Worm (Caenorhabditis elegans) whole organism, L4 larva: ENCODE results near the gene ell-1.
A peak's percentile ranks its signal among the peaks of the same experiment; 100 is the strongest.

Experiments used
- D1046.2 ChIP-seq: fragments of 200-800 bp; sonication (Bioruptor generic); IDR thresholded peaks from 2 replicates; pipeline ENCODE4 v1.3.6; 2022; ENCODE audit warnings: missing genetic modification characterization, missing compliant biosample characterization
- T20F7.1 ChIP-seq: fragments of 200-800 bp; sonication (Bioruptor generic); optimal IDR thresholded peaks from 2 replicates; lab custom pipeline; 2018; ENCODE audit warnings: mild to moderate bottlenecking, missing genetic modification characterization, missing compliant biosample characterization
- T26A8.4 ChIP-seq: fragments of 200-800 bp; sonication (Bioruptor generic); IDR thresholded peaks from 2 replicates; pipeline ENCODE4 v1.3.6; 2022; ENCODE audit warnings: missing genetic modification characterization, missing compliant biosample characterization
- Y75B8A.6 ChIP-seq: fragments of 200-800 bp; sonication (Bioruptor generic); IDR thresholded peaks from 2 replicates; pipeline ENCODE4 v1.3.6; 2022; ENCODE audit warnings: missing genetic modification reagents, missing genetic modification characterization, missing compliant biosample characterization
- ZK546.5 ChIP-seq, 2 experiments: sonication (generic microtip); optimal IDR thresholded peaks; 2 replicates each; lab custom pipeline; 2017; ENCODE audit warnings: missing biosample characterization in 2 of 2, missing genetic modification characterization in 2 of 2
- aha-1 ChIP-seq: fragments of 150-350 bp; peaks from one replicate; lab custom pipeline; 2014; ENCODE audit warnings: missing biosample characterization, missing genetic modification characterization
- aly-2 ChIP-seq: sonication (generic microtip); optimal IDR thresholded peaks from 2 replicates; lab custom pipeline; 2018; ENCODE audit warnings: missing biosample characterization, missing genetic modification characterization
- attf-4 ChIP-seq: sonication (generic microtip); optimal IDR thresholded peaks from 3 replicates; lab custom pipeline; 2017; ENCODE audit warnings: missing biosample characterization, missing genetic modification characterization
- ceh-28 ChIP-seq: fragments of 150-350 bp; optimal IDR thresholded peaks from 2 replicates; lab custom pipeline; 2014; ENCODE audit warnings: missing biosample characterization, missing genetic modification reagents, missing genetic modification characterization
- ceh-32 ChIP-seq: sonication (generic microtip); optimal IDR thresholded peaks from 2 replicates; lab custom pipeline; 2016; ENCODE audit warnings: mild to moderate bottlenecking, missing genetic modification characterization, missing compliant biosample characterization; ENCODE audit not compliant: poor library complexity
- ceh-62 ChIP-seq: sonication (generic microtip); optimal IDR thresholded peaks from 2 replicates; lab custom pipeline; 2017; ENCODE audit warnings: missing biosample characterization, missing genetic modification characterization
- daf-16 ChIP-seq, 3 experiments: sonication (generic microtip); optimal IDR thresholded peaks; 2 replicates each; lab custom pipeline; 2016 to 2017; ENCODE audit warnings: missing genetic modification characterization in 3 of 3, missing genetic modification reagents in 3 of 3, mild to moderate bottlenecking in 2 of 3, missing compliant biosample characterization in 2 of 3, missing biosample characterization in 1 of 3, moderate library complexity in 1 of 3
- daf-19 ChIP-seq: fragments of 200-800 bp; sonication (Bioruptor generic); conservative IDR thresholded peaks from 2 replicates; pipeline ENCODE4 v1.3.6; 2022; ENCODE audit warnings: missing genetic modification characterization, missing compliant biosample characterization
- daf-8 ChIP-seq: fragments of 200-800 bp; sonication (Bioruptor generic); IDR thresholded peaks from 2 replicates; pipeline ENCODE4 v1.3.6; 2022; ENCODE audit warnings: missing genetic modification characterization, missing compliant biosample characterization
- dmd-6 ChIP-seq: fragments of 200-800 bp; sonication (Bioruptor generic); IDR thresholded peaks from 2 replicates; pipeline ENCODE4 v1.3.6; 2022; ENCODE audit warnings: missing genetic modification reagents, missing genetic modification characterization, missing compliant biosample characterization
- dmd-9 ChIP-seq: fragments of 200-800 bp; sonication (Bioruptor generic); IDR thresholded peaks from 2 replicates; pipeline ENCODE4 v1.3.6; 2022; ENCODE audit warnings: missing genetic modification reagents, missing genetic modification characterization, missing compliant biosample characterization
- dpl-1 ChIP-seq: fragments of 150-350 bp; optimal IDR thresholded peaks from 2 replicates; lab custom pipeline; 2014; ENCODE audit warnings: missing biosample characterization, missing genetic modification reagents, missing genetic modification characterization
- dve-1 ChIP-seq: sonication (generic microtip); optimal IDR thresholded peaks from 2 replicates; lab custom pipeline; 2017; ENCODE audit warnings: antibody characterized with exemption, mild to moderate bottlenecking, missing genetic modification characterization, missing compliant biosample characterization; ENCODE audit not compliant: insufficient read depth
- egl-27 ChIP-seq: sonication (generic microtip); optimal IDR thresholded peaks from 3 replicates; lab custom pipeline; 2017; ENCODE audit warnings: missing biosample characterization, missing genetic modification reagents, missing genetic modification characterization
- hif-1 ChIP-seq, 2 experiments: sonication (generic microtip); optimal IDR thresholded peaks; 2 replicates each; lab custom pipeline; 2016 to 2017; ENCODE audit warnings: missing compliant biosample characterization in 2 of 2, missing genetic modification characterization in 2 of 2, missing genetic modification reagents in 2 of 2, missing genotype in 2 of 2, mild to moderate bottlenecking in 1 of 2
- hlh-11 ChIP-seq: fragments of 200-800 bp; sonication (Bioruptor generic); optimal IDR thresholded peaks from 2 replicates; lab custom pipeline; 2018; ENCODE audit warnings: mild to moderate bottlenecking, missing genetic modification characterization, missing compliant biosample characterization
- hmg-1.1 ChIP-seq: fragments of 200-800 bp; sonication (Bioruptor generic); IDR thresholded peaks from 2 replicates; pipeline ENCODE4 v1.3.6; 2022; ENCODE audit warnings: missing genetic modification reagents, missing genetic modification characterization, missing compliant biosample characterization
- lin-1 ChIP-seq: fragments of 200-800 bp; sonication (Bioruptor generic); IDR thresholded peaks from 2 replicates; pipeline ENCODE4 v1.3.6; 2022; ENCODE audit warnings: missing genetic modification reagents, missing genetic modification characterization, missing compliant biosample characterization
- lin-13 ChIP-seq: fragments of 150-350 bp; optimal IDR thresholded peaks from 2 replicates; lab custom pipeline; 2014; ENCODE audit warnings: missing biosample characterization, missing genetic modification reagents, missing genetic modification characterization
- lin-38 ChIP-seq: fragments of 200-800 bp; sonication (Bioruptor generic); IDR thresholded peaks from 2 replicates; pipeline ENCODE4 v1.3.6; 2022; ENCODE audit warnings: missing genetic modification reagents, missing genetic modification characterization, missing compliant biosample characterization
- lsy-2 ChIP-seq, 2 experiments: fragments of 150-350 bp in 1 of 2; sonication (generic microtip) in 1 of 2; optimal IDR thresholded peaks; 2 replicates each; lab custom pipeline; 2014 to 2017; ENCODE audit warnings: missing biosample characterization in 2 of 2, missing genetic modification characterization in 2 of 2
- mep-1 ChIP-seq: fragments of 150-350 bp; sonication (generic microtip); optimal IDR thresholded peaks from 3 replicates; lab custom pipeline; 2014; ENCODE audit warnings: missing biosample characterization, missing genetic modification characterization
- mes-2 ChIP-seq: sonication (generic microtip); optimal IDR thresholded peaks from 2 replicates; lab custom pipeline; 2016; ENCODE audit warnings: missing genotype, mild to moderate bottlenecking, missing genetic modification characterization, missing compliant biosample characterization; ENCODE audit not compliant: poor library complexity, severe bottlenecking
- mxl-2 ChIP-seq: fragments of 200-800 bp; sonication (Bioruptor generic); conservative IDR thresholded peaks from 2 replicates; pipeline ENCODE4 v1.3.6; 2022; ENCODE audit warnings: missing genetic modification reagents, missing genetic modification characterization, missing compliant biosample characterization
- mxl-3 ChIP-seq: fragments of 200-800 bp; sonication (Bioruptor generic); optimal IDR thresholded peaks from 2 replicates; lab custom pipeline; 2018; ENCODE audit warnings: mild to moderate bottlenecking, missing genetic modification characterization, missing compliant biosample characterization
- nhr-102 ChIP-seq: sonication (generic microtip); optimal IDR thresholded peaks from 2 replicates; lab custom pipeline; 2016; ENCODE audit warnings: mild to moderate bottlenecking, missing genetic modification characterization, moderate library complexity, missing compliant biosample characterization
- nhr-41 ChIP-seq: fragments of 200-800 bp; sonication (Bioruptor generic); IDR thresholded peaks from 2 replicates; pipeline ENCODE4 v1.3.6; 2022; ENCODE audit warnings: missing genetic modification reagents, missing genetic modification characterization, missing compliant biosample characterization
- nhr-6 ChIP-seq: fragments of 150-350 bp; optimal IDR thresholded peaks from 2 replicates; lab custom pipeline; 2014; ENCODE audit warnings: missing biosample characterization, missing genetic modification characterization
- nhr-77 ChIP-seq: fragments of 150-350 bp; optimal IDR thresholded peaks from 2 replicates; lab custom pipeline; 2014; ENCODE audit warnings: missing biosample characterization, missing genetic modification characterization
- php-3 ChIP-seq: fragments of 200-800 bp; sonication (Bioruptor generic); IDR thresholded peaks from 2 replicates; pipeline ENCODE4 v1.3.6; 2022; ENCODE audit warnings: missing genetic modification reagents, missing genetic modification characterization, missing compliant biosample characterization
- pqm-1 ChIP-seq: sonication (generic microtip); optimal IDR thresholded peaks from 2 replicates; lab custom pipeline; 2017; ENCODE audit warnings: missing biosample characterization, missing genetic modification characterization
- rbr-2 ChIP-seq: sonication (generic microtip); optimal IDR thresholded peaks from 2 replicates; lab custom pipeline; 2016; ENCODE audit warnings: missing genotype, missing genetic modification characterization, missing compliant biosample characterization
- set-16 ChIP-seq: fragments of 200-800 bp; sonication (Bioruptor generic); IDR thresholded peaks from 2 replicates; pipeline ENCODE4 v1.3.6; 2022; ENCODE audit warnings: missing genetic modification reagents, missing genetic modification characterization, missing compliant biosample characterization
- snpc-1.2 ChIP-seq: fragments of 200-800 bp; sonication (Bioruptor generic); IDR thresholded peaks from 2 replicates; pipeline ENCODE4 v1.3.6; 2022; ENCODE audit warnings: missing genetic modification reagents, missing genetic modification characterization, missing compliant biosample characterization
- spr-1 ChIP-seq: sonication (generic microtip); optimal IDR thresholded peaks from 2 replicates; lab custom pipeline; 2016; ENCODE audit warnings: mild to moderate bottlenecking, missing genetic modification characterization, missing compliant biosample characterization
- spr-3 ChIP-seq: fragments of 200-800 bp; sonication (Bioruptor generic); optimal IDR thresholded peaks from 2 replicates; lab custom pipeline; 2018; ENCODE audit warnings: mild to moderate bottlenecking, missing genetic modification characterization, missing compliant biosample characterization
- unc-39 ChIP-seq: sonication (generic microtip); optimal IDR thresholded peaks from 2 replicates; lab custom pipeline; 2017; ENCODE audit warnings: missing biosample characterization, missing genetic modification characterization
- unc-62 ChIP-seq, 3 experiments: fragments of 150-350 bp in 1 of 3; sonication (generic microtip); optimal IDR thresholded peaks in 2 of 3; peaks in 1 of 3; 1 replicate in 1 of 3; 2 replicates in 2 of 3; lab custom pipeline; 2014 to 2017; ENCODE audit warnings: missing biosample characterization in 3 of 3, missing genetic modification characterization in 3 of 3, missing genetic modification reagents in 3 of 3, missing genotype in 1 of 3
- zfp-2 ChIP-seq: sonication (generic microtip); optimal IDR thresholded peaks from 2 replicates; lab custom pipeline; 2016; ENCODE audit warnings: mild to moderate bottlenecking, missing genetic modification characterization, missing compliant biosample characterization
- zip-11 ChIP-seq: fragments of 200-800 bp; sonication (Bioruptor generic); IDR thresholded peaks from 2 replicates; pipeline ENCODE4 v1.3.6; 2022; ENCODE audit warnings: missing genetic modification characterization, missing compliant biosample characterization
- ztf-11 ChIP-seq: fragments of 150-350 bp; optimal IDR thresholded peaks from 2 replicates; lab custom pipeline; 2014; ENCODE audit warnings: missing biosample characterization, missing genetic modification characterization

The ell-1 gene

ce11 chrIV:4360497-4360896, 33.7 kb upstream of the ell-1 start, which contains the start of gene F55F10.1:
F55F10.1 (plus strand) TSS chrIV:4360837.
- TF ChIP-seq unc-62 (GFP tag; optimal IDR thresholded peaks at IDR 0.05 in 1 of 2; lab: Kevin White, UChicago) (peak in 1 of 2 experiments; percentile 12), unc-62 (tag; optimal IDR thresholded peaks at IDR 0.05; lab: Kevin White, UChicago) (no peak), hlh-11 (tag; lab: Kevin White, UChicago) (peak; percentile 40), pqm-1 (no peak), hif-1 (tag; optimal IDR thresholded peaks at IDR 0.05; lab: Kevin White, UChicago) (peak in 1 of 2 experiments; percentile 24), mxl-2 (GFP tag; lab: Robert Waterston, UW) (no peak), lsy-2 (tag; optimal IDR thresholded peaks at IDR 0.05; lab: Kevin White, UChicago) (peak in 1 of 2 experiments; percentile 84), nhr-102 (tag; lab: Kevin White, UChicago) (peak; percentile 44), T26A8.4 (GFP tag; lab: Robert Waterston, UW) (peak; percentile 59; the same call in 1 of the 2 replicates), ceh-28 (peak; percentile 22), ceh-32 (no peak), lin-13 (GFP tag; lab: Kevin White, UChicago) (no peak), dpl-1 (peak; percentile 79), lin-1 (GFP tag; lab: Robert Waterston, UW) (no peak), dmd-6 (peak; percentile 50), daf-8 (GFP tag; lab: Robert Waterston, UW) (no peak), T20F7.1 (GFP tag; lab: Kevin White, UChicago) (no peak), D1046.2 (GFP tag; lab: Robert Waterston, UW) (no peak), nhr-77 (tag; lab: Kevin White, UChicago) (peak; percentile 24), spr-3 (GFP tag; lab: Kevin White, UChicago) (no peak), set-16 (no peak), daf-19 (no peak), daf-16 (GFP tag; optimal IDR thresholded peaks at IDR 0.05; lab: Kevin White, UChicago) (peak in 1 of 2 experiments; percentile 70), daf-16 (tag; optimal IDR thresholded peaks at IDR 0.05; lab: Kevin White, UChicago) (peak; percentile 22), nhr-6 (peak; percentile 33), aha-1 (tag; lab: Kevin White, UChicago) (peak; percentile 47), nhr-41 (GFP tag; lab: Robert Waterston, UW) (no peak), hmg-1.1 (GFP tag; lab: Robert Waterston, UW) (0 out of 2 replicates have a peak, but pooled peaks have one; percentile 23), spr-1 (no peak), ceh-62 (tag; lab: Kevin White, UChicago) (no peak), lin-38 (GFP tag; lab: Robert Waterston, UW) (peak; percentile 87), mes-2 (tag; lab: Kevin White, UChicago) (peak; percentile 82), rbr-2 (tag; lab: Kevin White, UChicago) (peak; percentile 39)
- TF ChIP-seq, all 104 proteins: peak for 17

- TF ChIP-seq unc-62 (GFP tag; optimal IDR thresholded peaks at IDR 0.05 in 1 of 2; lab: Kevin White, UChicago) (peak in 1 of 2 experiments; percentile 95), unc-62 (tag; optimal IDR thresholded peaks at IDR 0.05; lab: Kevin White, UChicago) (no peak), mxl-3 (no peak), aha-1 (tag; lab: Kevin White, UChicago) (peak; percentile 53)
- TF ChIP-seq, all 104 proteins: peak for 2
Observed at ce11 chrIV:4369116-4369515, 25.1 kb upstream of the ell-1 start.

ce11 chrIV:4386351-4386750, 7.9 kb upstream of the ell-1 start, which contains the start of gene tald-1:
tald-1 (plus strand) TSS chrIV:4386651.
- no peak for TF ChIP-seq dmd-9
- TF ChIP-seq ZK546.5 (tag; optimal IDR thresholded peaks at IDR 0.05; lab: Kevin White, UChicago), result no peak
- TF ChIP-seq attf-4 (tag; lab: Kevin White, UChicago), result no peak
- TF ChIP-seq snpc-1.2 (GFP tag; lab: Robert Waterston, UW), result peak; percentile 25; the same call in 1 of the 2 replicates
- TF ChIP-seq daf-16 (GFP tag; optimal IDR thresholded peaks at IDR 0.05; lab: Kevin White, UChicago), result no peak
- peak; percentile 0 for TF ChIP-seq daf-16 (tag; optimal IDR thresholded peaks at IDR 0.05; lab: Kevin White, UChicago)
- no peak for TF ChIP-seq T26A8.4 (GFP tag; lab: Robert Waterston, UW)
- no peak for TF ChIP-seq egl-27 (tag; lab: Kevin White, UChicago)
- peak; percentile 5 for TF ChIP-seq dve-1 (tag; lab: Kevin White, UChicago)
- no peak for TF ChIP-seq unc-39 (tag; lab: Kevin White, UChicago)
- no peak for TF ChIP-seq lin-1 (GFP tag; lab: Robert Waterston, UW)
- TF ChIP-seq ceh-28, result peak; percentile 38
- no peak for TF ChIP-seq ztf-11 (tag; lab: Kevin White, UChicago)
- no peak for TF ChIP-seq Y75B8A.6
- TF ChIP-seq zip-11 (GFP tag; lab: Robert Waterston, UW), result no peak
- peak; percentile 38 for TF ChIP-seq pqm-1
- no peak for TF ChIP-seq zfp-2
- TF ChIP-seq mep-1, result no peak
- TF ChIP-seq lsy-2 (tag; optimal IDR thresholded peaks at IDR 0.05; lab: Kevin White, UChicago), result no peak
- TF ChIP-seq php-3, result 0 out of 2 replicates have a peak, but pooled peaks have one; percentile 13
- TF ChIP-seq aly-2, result no peak
